Worm (Caenorhabditis elegans): ENCODE results near the gene epg-4.
A peak's percentile ranks its signal among the peaks of the same experiment; 100 is the strongest.

The epg-4 gene

ce11 chrIII:7179538-7180301, 2.2 kb upstream of the epg-4 start, which contains the start of the genes rps-14 and rpl-36 (continued):
- TF ChIP-seq ztf-11 (tag; optimal IDR thresholded peaks at IDR 0.05), result no peak
- TF ChIP-seq ceh-43 (GFP tag; optimal IDR thresholded peaks at IDR 0.05), result no peak
- TF ChIP-seq M03D4.4 (tag; optimal IDR thresholded peaks at IDR 0.05), result peak; percentile 66
- TF ChIP-seq pha-4 (tag; optimal IDR thresholded peaks at IDR 0.05), result peak; percentile 86
- TF ChIP-seq cnd-1 (tag; optimal IDR thresholded peaks at IDR 0.05), result no peak
- no peak for TF ChIP-seq mab-5 (tag; optimal IDR thresholded peaks at IDR 0.05)
- no peak for TF ChIP-seq unc-120 (tag; optimal IDR thresholded peaks at IDR 0.05; ENCODE audit: poor library complexity, severe bottlenecking)
- peak; percentile 91 for TF ChIP-seq mep-1 (tag; optimal IDR thresholded peaks at IDR 0.05)

- TF ChIP-seq bed-3 (GFP tag; optimal IDR thresholded peaks at IDR 0.05) (no peak), nhr-12 (tag; optimal IDR thresholded peaks at IDR 0.05) (no peak), unc-62 (GFP tag; optimal IDR thresholded peaks at IDR 0.05) (no peak), tbx-8 (GFP tag; optimal IDR thresholded peaks at IDR 0.05) (no peak), hlh-1 (tag; optimal IDR thresholded peaks at IDR 0.05) (no peak), ceh-39 (tag; optimal IDR thresholded peaks at IDR 0.05) (no peak), flh-1 (GFP tag; optimal IDR thresholded peaks at IDR 0.05) (no peak), ceh-83 (GFP tag; optimal IDR thresholded peaks at IDR 0.05) (no peak), zip-8 (tag; optimal IDR thresholded peaks at IDR 0.05) (no peak), drap-1 (GFP tag; optimal IDR thresholded peaks at IDR 0.05) (no peak), nhr-2 (tag; optimal IDR thresholded peaks at IDR 0.05) (no peak), mab-5 (tag; optimal IDR thresholded peaks at IDR 0.05) (no peak), blmp-1 (tag; optimal IDR thresholded peaks at IDR 0.05) (no peak), lin-13 (tag; optimal IDR thresholded peaks at IDR 0.05) (no peak), elt-1 (tag; optimal IDR thresholded peaks at IDR 0.05; ENCODE audit: borderline replicate concordance, insufficient read depth) (no peak), snpc-4 (tag; optimal IDR thresholded peaks at IDR 0.05) (no peak)
These were observed 1.4 kb upstream of the epg-4 start, which contains the start of gene ndab-2 for ce11 chrIII:7180613-7181012. Gene ndab-2 (plus strand): TSS chrIII:7180752.

- TF ChIP-seq mls-2 (tag; optimal IDR thresholded peaks at IDR 0.05), result no peak
- peak; percentile 69 for TF ChIP-seq ces-1 (GFP tag; optimal IDR thresholded peaks at IDR 0.05)
- TF ChIP-seq ceh-39 (tag; optimal IDR thresholded peaks at IDR 0.05), result peak; percentile 24
- TF ChIP-seq nhr-237 (tag; optimal IDR thresholded peaks at IDR 0.05), result peak; percentile 47
- no peak for TF ChIP-seq drap-1 (GFP tag; optimal IDR thresholded peaks at IDR 0.05)
- TF ChIP-seq sptf-1 (tag; optimal IDR thresholded peaks at IDR 0.05), result peak; percentile 4
- TF ChIP-seq pha-4 (tag; optimal IDR thresholded peaks at IDR 0.05), result peak; percentile 82
- TF ChIP-seq nhr-2 (tag; optimal IDR thresholded peaks at IDR 0.05), result no peak
- TF ChIP-seq lsy-2 (tag; optimal IDR thresholded peaks at IDR 0.05), result peak; percentile 70
- TF ChIP-seq nhr-12 (tag; optimal IDR thresholded peaks at IDR 0.05), result no peak
These were observed 2.1 kb downstream of the epg-4 start, which contains the start of gene yju-2 for ce11 chrIII:7184022-7184421. Gene yju-2 (plus strand): TSS chrIII:7184336.

ce11 chrIII:7185473-7185872, 3.5 kb downstream of the epg-4 start, which contains the start of gene F37C12.14:
Gene F37C12.14 (minus strand): TSS chrIII:7185573.
- TF ChIP-seq hlh-1 (tag; optimal IDR thresholded peaks at IDR 0.05) (no peak), cnd-1 (tag; optimal IDR thresholded peaks at IDR 0.05) (no peak), nhr-28 (tag; optimal IDR thresholded peaks at IDR 0.05) (no peak), lin-32 (GFP tag; optimal IDR thresholded peaks at IDR 0.05) (no peak), mab-5 (tag; optimal IDR thresholded peaks at IDR 0.05) (no peak), sem-2 (GFP tag; optimal IDR thresholded peaks at IDR 0.05) (no peak), mls-2 (tag; optimal IDR thresholded peaks at IDR 0.05) (no peak), elt-1 (tag; optimal IDR thresholded peaks at IDR 0.05; ENCODE audit: borderline replicate concordance, insufficient read depth) (no peak), ceh-83 (GFP tag; optimal IDR thresholded peaks at IDR 0.05) (no peak), ces-1 (GFP tag; optimal IDR thresholded peaks at IDR 0.05) (no peak), elt-3 (tag; optimal IDR thresholded peaks at IDR 0.05) (no peak), sptf-1 (tag; optimal IDR thresholded peaks at IDR 0.05) (no peak), unc-120 (tag; optimal IDR thresholded peaks at IDR 0.05; ENCODE audit: poor library complexity, severe bottlenecking) (no peak)
